Fruit fly (Drosophila melanogaster) whole organism, embryonic: Measurements from ENCODE around the gene Theg.

Source experiments
- B-H1 ChIP-seq: fragments of 200-800 bp; sonication (Bioruptor generic); IDR thresholded peaks from 3 replicates; pipeline ENCODE4 v1.3.6; 2022; ENCODE audit warnings: missing biosample characterization, missing genetic modification characterization
- Bteb2 ChIP-seq: fragments of 200-800 bp; sonication (Bioruptor generic); optimal IDR thresholded peaks from 2 replicates; lab custom pipeline; 2016; ENCODE audit warnings: missing biosample characterization, missing genetic modification characterization
- C15 ChIP-seq: fragments of 200-800 bp; sonication (Bioruptor generic); IDR thresholded peaks from 3 replicates; pipeline ENCODE4 v1.3.6; 2022; ENCODE audit warnings: missing biosample characterization, missing genetic modification characterization
- CG10321 ChIP-seq: fragments of 200-800 bp; sonication (Bioruptor generic); IDR thresholded peaks from 2 replicates; pipeline ENCODE4 v1.3.6; 2022; ENCODE audit warnings: missing biosample characterization, missing genetic modification characterization
- CG12769 ChIP-seq: fragments of 200-800 bp; sonication (Bioruptor generic); optimal IDR thresholded peaks from 2 replicates; lab custom pipeline; 2019; ENCODE audit warnings: missing biosample characterization, mild to moderate bottlenecking, missing genetic modification characterization, moderate library complexity
- CG13296 ChIP-seq: fragments of 200-800 bp; sonication (Bioruptor generic); optimal IDR thresholded peaks from 3 replicates; lab custom pipeline; 2018; ENCODE audit warnings: missing biosample characterization, mild to moderate bottlenecking, missing genetic modification characterization
- CG13894 ChIP-seq: fragments of 200-800 bp; sonication (Bioruptor generic); optimal IDR thresholded peaks from 3 replicates; lab custom pipeline; 2018; ENCODE audit warnings: missing biosample characterization, mild to moderate bottlenecking, missing genetic modification characterization, moderate library complexity
- CG14014 ChIP-seq: fragments of 200-800 bp; sonication (Bioruptor generic); IDR thresholded peaks from 2 replicates; pipeline ENCODE4 v1.3.6; 2022; ENCODE audit warnings: missing biosample characterization, missing genetic modification characterization
- CG14965 ChIP-seq: fragments of 200-800 bp; sonication (Bioruptor generic); optimal IDR thresholded peaks from 2 replicates; lab custom pipeline; 2016; ENCODE audit warnings: missing biosample characterization, missing genetic modification characterization, borderline replicate concordance
- CG17802 ChIP-seq: fragments of 200-800 bp; sonication (Bioruptor generic); optimal IDR thresholded peaks from 2 replicates; lab custom pipeline; 2018; ENCODE audit warnings: missing biosample characterization, mild to moderate bottlenecking, missing genetic modification characterization, moderate library complexity
- CG31441 ChIP-seq: fragments of 200-800 bp; sonication (Bioruptor generic); IDR thresholded peaks from 2 replicates; pipeline ENCODE4 v1.3.6; 2022; ENCODE audit warnings: missing biosample characterization, missing genetic modification characterization
- CG32767 ChIP-seq: fragments of 200-800 bp; sonication (Bioruptor generic); IDR thresholded peaks from 2 replicates; pipeline ENCODE4 v1.3.6; 2022; ENCODE audit warnings: missing biosample characterization, missing genetic modification characterization
- CG3407 ChIP-seq: fragments of 200-800 bp; sonication (Bioruptor generic); optimal IDR thresholded peaks from 2 replicates; lab custom pipeline; 2018; ENCODE audit warnings: missing biosample characterization, mild to moderate bottlenecking, missing genetic modification characterization
- CG4424 ChIP-seq: fragments of 200-800 bp; sonication (Bioruptor generic); optimal IDR thresholded peaks from 3 replicates; lab custom pipeline; 2016; ENCODE audit warnings: missing biosample characterization, missing genetic modification characterization
- CG4730 ChIP-seq: fragments of 200-800 bp; sonication (Bioruptor generic); IDR thresholded peaks from 2 replicates; pipeline ENCODE4 v1.3.6; 2022; ENCODE audit warnings: missing biosample characterization, missing genetic modification characterization
- CG6683 ChIP-seq: fragments of 200-800 bp; sonication (Bioruptor generic); optimal IDR thresholded peaks from 2 replicates; lab custom pipeline; 2017; ENCODE audit warnings: missing biosample characterization, mild to moderate bottlenecking, missing genetic modification characterization, missing genetic modification reagents
- CG7271 ChIP-seq: fragments of 200-800 bp; sonication (Bioruptor generic); optimal IDR thresholded peaks from 2 replicates; lab custom pipeline; 2018; ENCODE audit warnings: missing biosample characterization, mild to moderate bottlenecking, missing genetic modification characterization, moderate library complexity
- CG7839 ChIP-seq: fragments of 200-800 bp; sonication (Bioruptor generic); optimal IDR thresholded peaks from 3 replicates; lab custom pipeline; 2018; ENCODE audit warnings: missing biosample characterization, mild to moderate bottlenecking, missing genetic modification characterization, moderate library complexity
- CG9932 ChIP-seq: fragments of 200-800 bp; sonication (Bioruptor generic); IDR thresholded peaks from 2 replicates; pipeline ENCODE4 v1.3.6; 2022; ENCODE audit warnings: missing biosample characterization, missing genetic modification characterization
- D19A ChIP-seq: fragments of 200-800 bp; optimal IDR thresholded peaks from 3 replicates; lab custom pipeline; 2019; ENCODE audit warnings: missing biosample characterization, mild to moderate bottlenecking, missing genetic modification characterization, moderate library complexity
- Dip2 ChIP-seq: fragments of 200-800 bp; sonication (Bioruptor generic); IDR thresholded peaks from 2 replicates; pipeline ENCODE4 v1.3.6; 2022; ENCODE audit warnings: missing biosample characterization, missing genetic modification characterization
- Ets97D ChIP-seq: fragments of 200-800 bp; sonication (Bioruptor generic); optimal IDR thresholded peaks from 3 replicates; lab custom pipeline; 2016; ENCODE audit warnings: missing biosample characterization, missing genetic modification characterization
- H2.0 ChIP-seq: fragments of 200-800 bp; sonication (Bioruptor generic); IDR thresholded peaks from 2 replicates; pipeline ENCODE4 v1.3.6; 2022; ENCODE audit warnings: missing biosample characterization, missing genetic modification characterization
- HLH3B ChIP-seq: fragments of 200-800 bp; sonication (Bioruptor generic); IDR thresholded peaks from 2 replicates; pipeline ENCODE4 v1.3.6; 2022; ENCODE audit warnings: missing biosample characterization, missing genetic modification characterization
- Lhr ChIP-seq: fragments of 200-800 bp; sonication (Bioruptor generic); optimal IDR thresholded peaks from 3 replicates; lab custom pipeline; 2017; ENCODE audit warnings: mild to moderate bottlenecking, missing biosample characterization, missing genetic modification reagents, missing genetic modification characterization
- Opbp ChIP-seq: fragments of 200-800 bp; sonication (Bioruptor generic); IDR thresholded peaks from 3 replicates; pipeline ENCODE4 v1.3.6; 2022; ENCODE audit warnings: missing biosample characterization, missing genetic modification characterization; ENCODE audit not compliant: partially characterized antibody
- amos ChIP-seq: fragments of 200-800 bp; sonication (Bioruptor generic); IDR thresholded peaks from 2 replicates; pipeline ENCODE4 v1.3.6; 2022; ENCODE audit warnings: missing biosample characterization, missing genetic modification characterization; ENCODE audit not compliant: partially characterized antibody
- ap ChIP-seq: fragments of 200-800 bp; sonication (Bioruptor generic); IDR thresholded peaks from 2 replicates; pipeline ENCODE4 v1.3.6; 2022; ENCODE audit warnings: missing biosample characterization, missing genetic modification characterization
- ara ChIP-seq: fragments of 200-800 bp; sonication (Bioruptor generic); IDR thresholded peaks from 2 replicates; pipeline ENCODE4 v1.3.6; 2022; ENCODE audit warnings: missing biosample characterization, missing genetic modification characterization
- chinmo ChIP-seq: fragments of 200-800 bp; sonication (Bioruptor generic); IDR thresholded peaks from 4 replicates; pipeline ENCODE4 v1.3.6; 2022; ENCODE audit warnings: missing biosample characterization, missing genetic modification characterization; ENCODE audit not compliant: partially characterized antibody
- corto ChIP-seq: fragments of 200-800 bp; sonication (Bioruptor generic); optimal IDR thresholded peaks from 2 replicates; lab custom pipeline; 2016; ENCODE audit warnings: missing biosample characterization, mild to moderate bottlenecking, missing genetic modification characterization, moderate library complexity
- croc ChIP-seq: fragments of 200-800 bp; sonication (Bioruptor generic); conservative IDR thresholded peaks from 3 replicates; pipeline ENCODE4 v1.3.6; 2022; ENCODE audit warnings: missing biosample characterization, missing genetic modification characterization
- en ChIP-seq: fragments of 200-800 bp; sonication (Bioruptor generic); optimal IDR thresholded peaks from 2 replicates; lab custom pipeline; 2016; ENCODE audit warnings: missing biosample characterization, missing genetic modification characterization
- fd96Cb ChIP-seq: fragments of 200-800 bp; sonication (Bioruptor generic); optimal IDR thresholded peaks from 2 replicates; lab custom pipeline; 2018; ENCODE audit warnings: missing biosample characterization, mild to moderate bottlenecking, missing genetic modification characterization, moderate library complexity
- ham ChIP-seq: fragments of 200-800 bp; sonication (Bioruptor generic); IDR thresholded peaks from 2 replicates; pipeline ENCODE4 v1.3.6; 2022; ENCODE audit warnings: missing biosample characterization, missing genetic modification characterization
- ken ChIP-seq: fragments of 200-800 bp; sonication (Bioruptor generic); IDR thresholded peaks from 3 replicates; pipeline ENCODE4 v1.3.6; 2022; ENCODE audit warnings: missing biosample characterization, missing genetic modification characterization
- mld ChIP-seq: fragments of 200-800 bp; sonication (Bioruptor generic); IDR thresholded peaks from 3 replicates; pipeline ENCODE4 v1.3.6; 2022; ENCODE audit warnings: missing biosample characterization, missing genetic modification characterization; ENCODE audit not compliant: partially characterized antibody
- oc ChIP-seq: fragments of 200-800 bp; sonication (Bioruptor generic); optimal IDR thresholded peaks from 2 replicates; lab custom pipeline; 2018; ENCODE audit warnings: missing biosample characterization, mild to moderate bottlenecking, missing genetic modification characterization, moderate library complexity
- pan ChIP-seq, 4 experiments: fragments of >200 bp in 3 of 4; fragments of 200-800 bp in 1 of 4; sonication (Bioruptor generic) in 1 of 4; optimal IDR thresholded peaks in 3 of 4; IDR thresholded peaks in 1 of 4; 2 replicates each; pipeline versions ENCODE4 v1.3.6 to Lab custom; 2017 to 2022; ENCODE audit warnings: missing biosample characterization in 2 of 4, missing genetic modification characterization in 2 of 4, mixed read lengths in 1 of 4
- pfk ChIP-seq: fragments of 200-800 bp; sonication (Bioruptor generic); optimal IDR thresholded peaks from 2 replicates; lab custom pipeline; 2018; ENCODE audit warnings: missing biosample characterization, mild to moderate bottlenecking, missing genetic modification characterization, moderate library complexity
- repo ChIP-seq: fragments of 200-800 bp; sonication (Bioruptor generic); optimal IDR thresholded peaks from 2 replicates; lab custom pipeline; 2016; ENCODE audit warnings: missing biosample characterization, missing genetic modification characterization
- sc ChIP-seq, 3 experiments: fragments of >200 bp in 2 of 3; fragments of 200-800 bp in 1 of 3; sonication (Bioruptor generic) in 1 of 3; optimal IDR thresholded peaks; 2 replicates in 2 of 3; 3 replicates in 1 of 3; lab custom pipeline; 2017; ENCODE audit warnings: mild to moderate bottlenecking in 1 of 3, missing biosample characterization in 1 of 3, missing genetic modification characterization in 1 of 3, missing genetic modification reagents in 1 of 3
- so ChIP-seq: fragments of 200-800 bp; sonication (Bioruptor generic); IDR thresholded peaks from 3 replicates; pipeline ENCODE4 v1.3.6; 2022; ENCODE audit warnings: missing biosample characterization, missing genetic modification characterization
- tx ChIP-seq: fragments of 200-800 bp; sonication (Bioruptor generic); optimal IDR thresholded peaks from 2 replicates; lab custom pipeline; 2016; ENCODE audit warnings: missing biosample characterization, missing genetic modification characterization
- vnd ChIP-seq: fragments of 200-800 bp; sonication (Bioruptor generic); IDR thresholded peaks from 3 replicates; pipeline ENCODE4 v1.3.6; 2022; ENCODE audit warnings: missing biosample characterization, missing genetic modification characterization; ENCODE audit not compliant: partially characterized antibody
- wek ChIP-seq: fragments of 200-800 bp; sonication (Bioruptor generic); optimal IDR thresholded peaks from 3 replicates; lab custom pipeline; 2018; ENCODE audit warnings: missing biosample characterization, mild to moderate bottlenecking, missing genetic modification characterization, moderate library complexity

The Theg gene

DNA sequence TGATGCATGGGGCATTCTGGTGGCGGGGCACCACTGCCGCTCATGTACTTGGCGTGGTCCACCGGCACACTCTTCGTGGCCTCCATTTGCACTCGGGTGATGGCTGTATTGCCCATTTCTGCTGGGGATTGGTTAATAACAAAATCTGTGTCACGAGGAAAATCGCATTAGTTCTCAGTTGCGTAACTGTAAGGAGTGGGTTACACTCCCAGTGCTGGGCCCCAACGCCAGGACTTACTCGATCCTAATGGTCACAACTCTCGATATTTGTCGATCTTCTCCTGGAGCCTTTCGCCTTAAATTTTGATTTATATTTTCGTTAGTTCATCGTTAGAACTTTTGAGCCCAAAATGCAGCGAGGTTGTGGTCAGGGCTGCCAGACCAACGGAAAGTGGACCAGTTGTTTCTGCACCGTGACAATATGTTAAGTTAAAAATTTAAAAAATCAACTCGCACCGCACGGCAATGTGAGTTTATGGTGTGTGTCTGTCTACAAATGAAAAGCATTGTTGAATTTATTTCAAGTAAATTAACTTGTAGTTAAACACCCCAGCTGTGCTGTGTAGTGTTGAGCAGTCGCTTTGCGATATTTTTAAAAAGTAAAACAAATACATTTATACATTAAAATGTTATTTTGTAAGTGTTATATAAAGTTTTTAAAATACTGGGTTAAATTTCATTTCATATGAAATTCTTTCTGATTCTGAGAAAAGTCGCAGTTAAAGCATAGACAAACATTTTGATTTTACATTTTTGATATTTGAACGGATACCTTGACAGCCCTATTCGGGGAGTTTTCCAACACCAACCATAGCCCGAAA lies 12.6 kb downstream of the Theg start, which contains the start of the genes Cchl and ND-42 (continued):
- TF ChIP-seq corto (GFP tag; lab: Kevin White, UChicago) (peak; percentile 71), Opbp (no peak), CG32767 (peak; percentile 74), mld (GFP tag; lab: Robert Waterston, UW) (no peak), croc (GFP tag; lab: Robert Waterston, UW) (peak; percentile 58; the same call in 2 of the 3 replicates), CG4424 (GFP tag; lab: Kevin White, UChicago) (peak; percentile 84), pfk (GFP tag; lab: Kevin White, UChicago) (peak; percentile 20), ham (GFP tag; lab: Robert Waterston, UW) (no peak), CG4730 (GFP tag; lab: Robert Waterston, UW) (no peak; the same call in none of the 2 replicates), fd96Cb (tag; lab: Kevin White, UChicago) (peak; percentile 69), CG9932 (GFP tag; lab: Robert Waterston, UW) (peak; percentile 81; the same call in 1 of the 2 replicates), D19A (tag; lab: Kevin White, UChicago) (no peak), wek (GFP tag; lab: Kevin White, UChicago) (peak; percentile 4), CG7839 (no peak), pan (optimal IDR thresholded peaks at IDR 0.05; lab: Kevin White, UChicago) (no peak), pan (GFP tag; optimal IDR thresholded peaks at IDR 0.05 in 1 of 2, IDR thresholded peaks at IDR 0.05 in 1 of 2) (peak in 1 of 2 experiments; percentile 62), ap (GFP tag; lab: Robert Waterston, UW) (no peak; the same call in none of the 2 replicates), ken (GFP tag; lab: Robert Waterston, UW) (no peak), HLH3B (GFP tag; lab: Robert Waterston, UW) (peak; percentile 69), CG31441 (GFP tag; lab: Robert Waterston, UW) (no peak; the same call in 1 of the 2 replicates), B-H1 (GFP tag; lab: Robert Waterston, UW) (peak; percentile 37; the same call in 2 of the 3 replicates), CG7271 (tag; lab: Kevin White, UChicago) (peak; percentile 37), CG13296 (GFP tag; lab: Kevin White, UChicago) (peak; percentile 80), Lhr (GFP tag; lab: Kevin White, UChicago) (peak; percentile 44), CG10321 (GFP tag; lab: Robert Waterston, UW) (peak; percentile 34; the same call in 1 of the 2 replicates), C15 (0 out of 3 replicates have a peak, but pooled peaks have one; percentile 43), oc (tag; lab: Kevin White, UChicago) (no peak), amos (GFP tag; lab: Robert Waterston, UW) (peak; percentile 52), CG17802 (tag; lab: Kevin White, UChicago) (peak; percentile 14), Dip2 (GFP tag; lab: Robert Waterston, UW) (no peak), chinmo (GFP tag; lab: Robert Waterston, UW) (0 out of 4 replicates have a peak, but pooled peaks have one; percentile 32), CG13894 (tag; lab: Kevin White, UChicago) (peak; percentile 85), CG6683 (GFP tag; lab: Kevin White, UChicago) (peak; percentile 48), en (GFP tag; lab: Kevin White, UChicago) (peak; percentile 9), CG14014 (peak; percentile 56; the same call in 1 of the 2 replicates), tx (GFP tag; lab: Kevin White, UChicago) (peak; percentile 33), ara (no peak; the same call in none of the 2 replicates), Bteb2 (peak; percentile 44), CG3407 (GFP tag; lab: Kevin White, UChicago) (peak; percentile 57), sc (optimal IDR thresholded peaks at IDR 0.05; lab: Kevin White, UChicago) (no peak), sc (GFP tag; optimal IDR thresholded peaks at IDR 0.05; lab: Kevin White, UChicago) (peak; percentile 68), CG14965 (GFP tag; lab: Kevin White, UChicago) (no peak), Ets97D (GFP tag; lab: Kevin White, UChicago) (peak; percentile 68), so (no peak), CG12769 (tag; lab: Kevin White, UChicago) (no peak), repo (GFP tag; lab: Kevin White, UChicago) (peak; percentile 18), H2.0 (peak; percentile 26; the same call in 1 of the 2 replicates), vnd (GFP tag; lab: Robert Waterston, UW) (0 out of 3 replicates have a peak, but pooled peaks have one; percentile 44)
